Worm (Caenorhabditis elegans) whole organism, late embryonic: Measurements from ENCODE around the gene slc-30A9.

Source experiments
- C08G9.2 ChIP-seq: sonication (generic microtip); optimal IDR thresholded peaks from 2 replicates; lab custom pipeline; 2016; ENCODE audit warnings: mild to moderate bottlenecking, missing genetic modification characterization, moderate library complexity, missing compliant biosample characterization
- ceh-14 ChIP-seq: sonication (generic microtip); optimal IDR thresholded peaks from 2 replicates; lab custom pipeline; 2016; ENCODE audit warnings: missing genotype, missing genetic modification characterization, missing compliant biosample characterization
- lin-11 ChIP-seq: fragments of 200-800 bp; sonication (Bioruptor generic); optimal IDR thresholded peaks from 2 replicates; lab custom pipeline; 2018; ENCODE audit warnings: mild to moderate bottlenecking, missing genetic modification characterization, missing compliant biosample characterization
- pat-9 ChIP-seq: fragments of 200-800 bp; sonication (Bioruptor generic); optimal IDR thresholded peaks from 2 replicates; lab custom pipeline; 2018; ENCODE audit warnings: mild to moderate bottlenecking, missing genetic modification characterization, moderate library complexity, missing compliant biosample characterization
- pha-4 ChIP-seq: fragments of 150-350 bp; optimal IDR thresholded peaks from 2 replicates; lab custom pipeline; 2018; ENCODE audit warnings: missing biosample characterization, missing genetic modification reagents, missing genetic modification characterization
- tbx-7 ChIP-seq: sonication (generic microtip); optimal IDR thresholded peaks from 2 replicates; lab custom pipeline; 2016; ENCODE audit warnings: missing genotype, missing genetic modification characterization, missing compliant biosample characterization
- unc-42 ChIP-seq: sonication (generic microtip); optimal IDR thresholded peaks from 2 replicates; lab custom pipeline; 2016; ENCODE audit warnings: missing genotype, missing genetic modification characterization, missing compliant biosample characterization
- ztf-16 ChIP-seq: sonication (generic microtip); optimal IDR thresholded peaks from 2 replicates; lab custom pipeline; 2017; ENCODE audit warnings: missing genetic modification characterization, missing compliant biosample characterization

DNA sequence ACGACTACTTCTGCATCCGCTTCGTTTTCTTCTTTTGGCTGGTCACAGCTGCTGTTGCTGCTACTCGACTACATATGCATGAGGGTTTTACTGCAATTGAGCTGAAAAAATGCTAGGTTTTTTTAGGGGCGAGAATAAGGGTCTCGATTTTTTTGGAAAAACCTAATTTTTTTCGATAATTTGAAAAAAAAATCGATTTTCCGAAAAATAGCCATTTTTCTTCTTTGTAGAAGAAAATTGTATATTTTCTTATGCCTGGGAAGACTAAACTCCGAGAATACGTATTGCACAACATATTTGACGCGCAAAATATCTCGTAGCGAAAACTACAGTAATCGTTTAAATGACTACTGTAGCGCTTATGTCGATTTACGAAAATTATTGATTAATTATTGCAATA is 17.9 kb upstream of the slc-30A9 start, which contains the start of gene tmem-132:
- TF ChIP-seq pha-4 (tag; lab: Kevin White, UChicago) = no peak
- no peak for TF ChIP-seq unc-42 (tag; lab: Kevin White, UChicago)
- no peak for TF ChIP-seq pat-9
- no peak for TF ChIP-seq lin-11 (tag; lab: Kevin White, UChicago)
- TF ChIP-seq C08G9.2 (tag; lab: Kevin White, UChicago) = no peak
- TF ChIP-seq tbx-7 (tag; lab: Kevin White, UChicago) = no peak
- TF ChIP-seq ceh-14 (tag; lab: Kevin White, UChicago) = no peak
- TF ChIP-seq ztf-16 (tag; lab: Kevin White, UChicago) = no peak
